Worm (Caenorhabditis elegans) whole organism, late embryonic: Measurements from ENCODE around the gene K10G4.5.

ENCODE experiments used
- K02D7.2 ChIP-seq: sonication (generic microtip); optimal IDR thresholded peaks from 2 replicates; lab custom pipeline; 2017; ENCODE audit warnings: mild to moderate bottlenecking, missing genetic modification characterization, missing compliant biosample characterization
- K09A11.1 ChIP-seq: sonication (generic microtip); optimal IDR thresholded peaks from 2 replicates; lab custom pipeline; 2017; ENCODE audit warnings: antibody characterized with exemption, mild to moderate bottlenecking, missing genetic modification characterization, missing compliant biosample characterization; ENCODE audit not compliant: insufficient read depth
- T23F11.4 ChIP-seq: fragments of 200-800 bp; sonication (Bioruptor generic); optimal IDR thresholded peaks from 2 replicates; lab custom pipeline; 2018; ENCODE audit warnings: mild to moderate bottlenecking, missing genetic modification characterization, missing compliant biosample characterization
- ahr-1 ChIP-seq: sonication (generic microtip); optimal IDR thresholded peaks from 2 replicates; lab custom pipeline; 2016; ENCODE audit warnings: missing genetic modification characterization, missing compliant biosample characterization
- ceh-14 ChIP-seq: sonication (generic microtip); optimal IDR thresholded peaks from 2 replicates; lab custom pipeline; 2016; ENCODE audit warnings: missing genotype, missing genetic modification characterization, missing compliant biosample characterization
- ceh-19 ChIP-seq: fragments of 200-800 bp; sonication (Bioruptor generic); optimal IDR thresholded peaks from 2 replicates; lab custom pipeline; 2018; ENCODE audit warnings: mild to moderate bottlenecking, missing genetic modification characterization, missing compliant biosample characterization
- ceh-22 ChIP-seq: sonication (generic microtip); optimal IDR thresholded peaks from 2 replicates; lab custom pipeline; 2017; ENCODE audit warnings: missing biosample characterization, missing genetic modification characterization
- ceh-24 ChIP-seq: sonication (generic microtip); optimal IDR thresholded peaks from 2 replicates; lab custom pipeline; 2016; ENCODE audit warnings: mild to moderate bottlenecking, missing genetic modification characterization, missing compliant biosample characterization
- ceh-30 ChIP-seq: fragments of 150-350 bp; optimal IDR thresholded peaks from 2 replicates; lab custom pipeline; 2014; ENCODE audit warnings: missing biosample characterization, missing genetic modification characterization
- ceh-31 ChIP-seq: sonication (generic microtip); optimal IDR thresholded peaks from 2 replicates; lab custom pipeline; 2016; ENCODE audit warnings: missing genetic modification characterization, missing compliant biosample characterization
- ceh-34 ChIP-seq: sonication (generic microtip); optimal IDR thresholded peaks from 2 replicates; lab custom pipeline; 2016; ENCODE audit warnings: mild to moderate bottlenecking, missing genetic modification characterization, missing compliant biosample characterization
- ceh-45 ChIP-seq: fragments of 200-800 bp; sonication (Bioruptor generic); IDR thresholded peaks from 2 replicates; pipeline ENCODE4 v1.3.6; 2022; ENCODE audit warnings: missing genetic modification reagents, missing genetic modification characterization, missing compliant biosample characterization
- ceh-6 ChIP-seq: fragments of 200-800 bp; sonication (Bioruptor generic); optimal IDR thresholded peaks from 2 replicates; lab custom pipeline; 2018; ENCODE audit warnings: mild to moderate bottlenecking, missing genetic modification characterization, missing compliant biosample characterization
- ceh-9 ChIP-seq: sonication (generic microtip); optimal IDR thresholded peaks from 2 replicates; lab custom pipeline; 2016; ENCODE audit warnings: mild to moderate bottlenecking, missing genetic modification characterization, inconsistent platforms, missing compliant biosample characterization
- dve-1 ChIP-seq: sonication (generic microtip); optimal IDR thresholded peaks from 2 replicates; lab custom pipeline; 2017; ENCODE audit warnings: antibody characterized with exemption, mild to moderate bottlenecking, missing genetic modification characterization, missing compliant biosample characterization
- elt-2 ChIP-seq: sonication (generic microtip); optimal IDR thresholded peaks from 2 replicates; lab custom pipeline; 2016; ENCODE audit warnings: missing genetic modification reagents, missing genetic modification characterization, missing compliant biosample characterization
- elt-4 ChIP-seq: sonication (generic microtip); optimal IDR thresholded peaks from 2 replicates; lab custom pipeline; 2016; ENCODE audit warnings: missing genetic modification characterization, missing compliant biosample characterization
- ets-4 ChIP-seq: sonication (generic microtip); optimal IDR thresholded peaks from 2 replicates; lab custom pipeline; 2016; ENCODE audit warnings: missing genetic modification characterization, missing compliant biosample characterization
- eyg-1 ChIP-seq: sonication (generic microtip); optimal IDR thresholded peaks from 2 replicates; lab custom pipeline; 2016; ENCODE audit warnings: missing genotype, missing genetic modification characterization, missing compliant biosample characterization
- fkh-10 ChIP-seq: fragments of 150-350 bp; optimal IDR thresholded peaks from 2 replicates; lab custom pipeline; 2014; ENCODE audit warnings: missing biosample characterization, missing genetic modification reagents, missing genetic modification characterization
- gmeb-2 ChIP-seq: sonication (generic microtip); optimal IDR thresholded peaks from 2 replicates; lab custom pipeline; 2016; ENCODE audit warnings: missing genetic modification characterization, inconsistent platforms, missing compliant biosample characterization
- hlh-15 ChIP-seq: sonication (generic microtip); optimal IDR thresholded peaks from 2 replicates; lab custom pipeline; 2016; ENCODE audit warnings: missing genetic modification characterization, missing compliant biosample characterization
- hlh-30 ChIP-seq: sonication (generic microtip); optimal IDR thresholded peaks from 2 replicates; lab custom pipeline; 2017; ENCODE audit warnings: antibody characterized with exemption, missing genetic modification characterization, missing compliant biosample characterization; ENCODE audit not compliant: insufficient read depth
- hlh-8 ChIP-seq: sonication (generic microtip); optimal IDR thresholded peaks from 2 replicates; lab custom pipeline; 2016; ENCODE audit warnings: missing genotype, missing genetic modification characterization, missing compliant biosample characterization
- madf-2 ChIP-seq: sonication (generic microtip); optimal IDR thresholded peaks from 2 replicates; lab custom pipeline; 2017; ENCODE audit warnings: missing genetic modification characterization, missing compliant biosample characterization
- nfya-1 ChIP-seq: sonication (generic microtip); optimal IDR thresholded peaks from 2 replicates; lab custom pipeline; 2017; ENCODE audit warnings: missing genetic modification characterization, mild to moderate bottlenecking, missing compliant biosample characterization, antibody characterized with exemption, moderate library complexity
- nhr-11 ChIP-seq: fragments of 150-350 bp; optimal IDR thresholded peaks from 2 replicates; lab custom pipeline; 2014; ENCODE audit warnings: missing biosample characterization, missing genetic modification characterization
- pat-9 ChIP-seq: fragments of 200-800 bp; sonication (Bioruptor generic); optimal IDR thresholded peaks from 2 replicates; lab custom pipeline; 2018; ENCODE audit warnings: mild to moderate bottlenecking, missing genetic modification characterization, moderate library complexity, missing compliant biosample characterization
- pax-1 ChIP-seq: fragments of 150-350 bp; optimal IDR thresholded peaks from 2 replicates; lab custom pipeline; 2014; ENCODE audit warnings: missing biosample characterization, missing genetic modification characterization
- pha-2 ChIP-seq: sonication (generic microtip); optimal IDR thresholded peaks from 2 replicates; lab custom pipeline; 2017; ENCODE audit warnings: mild to moderate bottlenecking, missing genetic modification characterization, missing compliant biosample characterization
- pqm-1 ChIP-seq: sonication (generic microtip); optimal IDR thresholded peaks from 2 replicates; lab custom pipeline; 2016; ENCODE audit warnings: missing genetic modification characterization, missing compliant biosample characterization
- pros-1 ChIP-seq: fragments of 150-350 bp; optimal IDR thresholded peaks from 2 replicates; lab custom pipeline; 2014; ENCODE audit warnings: missing biosample characterization, missing genetic modification reagents, missing genetic modification characterization
- ref-2 ChIP-seq: sonication (generic microtip); optimal IDR thresholded peaks from 2 replicates; lab custom pipeline; 2016; ENCODE audit warnings: missing genetic modification characterization, missing compliant biosample characterization
- rnt-1 ChIP-seq: sonication (generic microtip); optimal IDR thresholded peaks from 2 replicates; lab custom pipeline; 2016; ENCODE audit warnings: missing genetic modification characterization, missing compliant biosample characterization
- sdc-2 ChIP-seq: sonication (generic microtip); optimal IDR thresholded peaks from 2 replicates; lab custom pipeline; 2016; ENCODE audit warnings: missing genotype, missing genetic modification characterization, missing compliant biosample characterization
- sox-2 ChIP-seq: fragments of 200-800 bp; sonication (Bioruptor generic); IDR thresholded peaks from 2 replicates; pipeline ENCODE4 v1.3.6; 2022; ENCODE audit warnings: missing genetic modification reagents, missing genetic modification characterization, missing compliant biosample characterization
- tbx-2 ChIP-seq: sonication (generic microtip); optimal IDR thresholded peaks from 2 replicates; lab custom pipeline; 2016; ENCODE audit warnings: missing genetic modification characterization, missing compliant biosample characterization
- tbx-7 ChIP-seq: sonication (generic microtip); optimal IDR thresholded peaks from 2 replicates; lab custom pipeline; 2016; ENCODE audit warnings: missing genotype, missing genetic modification characterization, missing compliant biosample characterization
- unc-3 ChIP-seq, 2 experiments: fragments of 200-800 bp in 1 of 2; sonication (Bioruptor generic) in 1 of 2; sonication (generic microtip) in 1 of 2; conservative IDR thresholded peaks in 1 of 2; optimal IDR thresholded peaks in 1 of 2; 2 replicates each; pipeline versions ENCODE4 v1.3.6 to Lab custom; 2016 to 2022; ENCODE audit warnings: missing compliant biosample characterization in 2 of 2, missing genetic modification characterization in 2 of 2, missing genetic modification reagents in 1 of 2
- unc-55 ChIP-seq: sonication (generic microtip); optimal IDR thresholded peaks from 2 replicates; lab custom pipeline; 2017; ENCODE audit warnings: missing biosample characterization, missing genetic modification reagents, missing genetic modification characterization

The K10G4.5 gene

ce11 chrV:17317297-17317696 is 16.0 kb upstream of the K10G4.5 start:
- TF ChIP-seq K09A11.1 (no peak), hlh-15 (tag; lab: Kevin White, UChicago) (no peak), pat-9 (tag; lab: Kevin White, UChicago) (no peak), pqm-1 (tag; lab: Kevin White, UChicago) (no peak), ref-2 (tag; lab: Kevin White, UChicago) (no peak), rnt-1 (tag; lab: Kevin White, UChicago) (no peak), dve-1 (tag; lab: Kevin White, UChicago) (no peak), pax-1 (tag; lab: Kevin White, UChicago) (no peak)

- TF ChIP-seq ets-4: no peak
- TF ChIP-seq elt-2 (tag; lab: Kevin White, UChicago): no peak
- TF ChIP-seq ceh-34 (tag; lab: Kevin White, UChicago): no peak
- TF ChIP-seq pat-9 (tag; lab: Kevin White, UChicago): no peak
- TF ChIP-seq nfya-1: no peak
- no peak for TF ChIP-seq pros-1 (tag; lab: Kevin White, UChicago)
- no peak for TF ChIP-seq sox-2 (GFP tag; lab: Robert Waterston, UW)
- TF ChIP-seq hlh-15 (tag; lab: Kevin White, UChicago): no peak
- no peak for TF ChIP-seq unc-55 (GFP tag; lab: Kevin White, UChicago)
- no peak for TF ChIP-seq ceh-31 (tag; lab: Kevin White, UChicago)
- TF ChIP-seq pha-2 (tag; lab: Kevin White, UChicago): no peak
- no peak for TF ChIP-seq K02D7.2
- no peak for TF ChIP-seq gmeb-2
- no peak for TF ChIP-seq unc-3 (GFP tag; conservative IDR thresholded peaks at IDR 0.05; lab: Robert Waterston, UW)
- TF ChIP-seq unc-3 (tag; optimal IDR thresholded peaks at IDR 0.05; lab: Kevin White, UChicago): no peak
- no peak for TF ChIP-seq tbx-2 (tag; lab: Kevin White, UChicago)
- no peak for TF ChIP-seq pqm-1 (tag; lab: Kevin White, UChicago)
- TF ChIP-seq ceh-45 (GFP tag; lab: Robert Waterston, UW): no peak
- no peak for TF ChIP-seq ceh-14
These were observed 13.8 kb upstream of the K10G4.5 start, which contains the start of gene F31E9.6 for ce11 chrV:17315063-17315462. Gene F31E9.6 (minus strand): TSS chrV:17315153.

- TF ChIP-seq ceh-45 (GFP tag; lab: Robert Waterston, UW): no peak
These were observed 11.1 kb upstream of the K10G4.5 start, which contains the start of gene Y61B8B.3 for ce11 chrV:17312386-17312785. Gene Y61B8B.3 (minus strand): TSS chrV:17312486.

ce11 chrV:17307926-17308325 is 6.7 kb upstream of the K10G4.5 start:
- TF ChIP-seq tbx-7 (tag; lab: Kevin White, UChicago): no peak
- no peak for TF ChIP-seq elt-4
- no peak for TF ChIP-seq ceh-24
- no peak for TF ChIP-seq T23F11.4 (GFP tag; lab: Kevin White, UChicago)
- no peak for TF ChIP-seq sox-2 (GFP tag; lab: Robert Waterston, UW)
- no peak for TF ChIP-seq ceh-9 (tag; lab: Kevin White, UChicago)
- no peak for TF ChIP-seq hlh-8 (tag; lab: Kevin White, UChicago)
- TF ChIP-seq ceh-22 (tag; lab: Kevin White, UChicago): no peak
- no peak for TF ChIP-seq ceh-14

ce11 chrV:17303392-17303791 is 2.1 kb upstream of the K10G4.5 start:
- TF ChIP-seq pat-9 (tag; lab: Kevin White, UChicago) (no peak), ceh-30 (tag; lab: Kevin White, UChicago) (no peak), sox-2 (GFP tag; lab: Robert Waterston, UW) (no peak), sdc-2 (tag; lab: Kevin White, UChicago) (no peak), hlh-30 (tag; lab: Kevin White, UChicago) (no peak), elt-4 (no peak), ceh-6 (GFP tag; lab: Kevin White, UChicago) (no peak), pha-2 (tag; lab: Kevin White, UChicago) (no peak), nhr-11 (tag; lab: Kevin White, UChicago) (no peak), ahr-1 (tag; lab: Kevin White, UChicago) (no peak), ceh-19 (GFP tag; lab: Kevin White, UChicago) (no peak), madf-2 (tag; lab: Kevin White, UChicago) (no peak), fkh-10 (GFP tag; lab: Kevin White, UChicago) (no peak), eyg-1 (tag; lab: Kevin White, UChicago) (no peak)
